Worm (Caenorhabditis elegans) whole organism, L1 larva: ENCODE results near the gene srx-34.

Source experiments
- C16A3.4 ChIP-seq: fragments of 150-350 bp; optimal IDR thresholded peaks from 2 replicates; lab custom pipeline; 2014; ENCODE audit warnings: missing biosample characterization, missing genetic modification characterization
- aha-1 ChIP-seq: fragments of 150-350 bp; optimal IDR thresholded peaks from 2 replicates; lab custom pipeline; 2014; ENCODE audit warnings: missing biosample characterization, missing genetic modification characterization
- ceh-8 ChIP-seq: fragments of 200-800 bp; sonication (Bioruptor generic); optimal IDR thresholded peaks from 2 replicates; lab custom pipeline; 2018; ENCODE audit warnings: mild to moderate bottlenecking, missing genetic modification characterization, moderate library complexity, missing compliant biosample characterization
- ceh-90 ChIP-seq: sonication (generic microtip); optimal IDR thresholded peaks from 2 replicates; lab custom pipeline; 2016; ENCODE audit warnings: missing genetic modification characterization, missing compliant biosample characterization
- dpl-1 ChIP-seq, 3 experiments: fragments of 150-350 bp in 2 of 3; sonication (generic microtip) in 1 of 3; optimal IDR thresholded peaks; 2 replicates each; lab custom pipeline; 2014 to 2017; ENCODE audit warnings: missing biosample characterization in 3 of 3, missing genetic modification characterization in 3 of 3, missing genetic modification reagents in 3 of 3
- dsc-1 ChIP-seq: sonication (generic microtip); optimal IDR thresholded peaks from 2 replicates; lab custom pipeline; 2016; ENCODE audit warnings: mild to moderate bottlenecking, missing genetic modification characterization, missing compliant biosample characterization
- efl-1 ChIP-seq, 4 experiments: fragments of 150-350 bp; optimal IDR thresholded peaks in 3 of 4; peaks in 1 of 4; 1 replicate in 1 of 4; 2 replicates in 3 of 4; lab custom pipeline; 2014; ENCODE audit warnings: missing biosample characterization in 2 of 4, missing genetic modification characterization in 2 of 4, missing genetic modification reagents in 2 of 4
- elt-2 ChIP-seq: sonication (generic microtip); optimal IDR thresholded peaks from 2 replicates; lab custom pipeline; 2016; ENCODE audit warnings: missing genetic modification characterization, mild to moderate bottlenecking, inconsistent platforms, missing compliant biosample characterization, missing genetic modification reagents
- fkh-10 ChIP-seq: sonication (generic microtip); optimal IDR thresholded peaks from 2 replicates; lab custom pipeline; 2017; ENCODE audit warnings: missing biosample characterization, missing genetic modification reagents, missing genetic modification characterization
- fkh-8 ChIP-seq: sonication (generic microtip); optimal IDR thresholded peaks from 2 replicates; lab custom pipeline; 2016; ENCODE audit warnings: mild to moderate bottlenecking, missing genetic modification characterization, missing compliant biosample characterization
- grh-1 ChIP-seq: fragments of 200-800 bp; sonication (Bioruptor generic); IDR thresholded peaks from 2 replicates; pipeline ENCODE4 v1.3.6; 2022; ENCODE audit warnings: missing genetic modification reagents, missing genetic modification characterization, missing compliant biosample characterization
- jun-1 ChIP-seq: fragments of 150-350 bp; optimal IDR thresholded peaks from 2 replicates; lab custom pipeline; 2014; ENCODE audit warnings: missing biosample characterization, missing genetic modification reagents, missing genetic modification characterization
- lin-13 ChIP-seq: fragments of 150-350 bp; optimal IDR thresholded peaks from 2 replicates; lab custom pipeline; 2014; ENCODE audit warnings: missing biosample characterization, missing genetic modification reagents, missing genetic modification characterization
- lin-15B ChIP-seq: fragments of 150-350 bp; sonication (generic microtip); optimal IDR thresholded peaks from 3 replicates; lab custom pipeline; 2014; ENCODE audit warnings: missing biosample characterization, missing genetic modification characterization
- lir-3 ChIP-seq: sonication (generic microtip); optimal IDR thresholded peaks from 2 replicates; lab custom pipeline; 2016; ENCODE audit warnings: mild to moderate bottlenecking, missing genetic modification characterization, moderate library complexity, missing compliant biosample characterization; ENCODE audit not compliant: poor library complexity
- mdl-1 ChIP-seq, 2 experiments: fragments of 150-350 bp; optimal IDR thresholded peaks; 2 replicates each; lab custom pipeline; 2014 to 2017; ENCODE audit warnings: missing biosample characterization in 2 of 2, missing genetic modification characterization in 2 of 2, inconsistent platforms in 1 of 2
- nhr-11 ChIP-seq: fragments of 150-350 bp; optimal IDR thresholded peaks from 2 replicates; lab custom pipeline; 2014; ENCODE audit warnings: missing biosample characterization, missing genetic modification characterization
- nhr-19 ChIP-seq: fragments of 200-800 bp; sonication (Bioruptor generic); conservative IDR thresholded peaks from 2 replicates; pipeline ENCODE4 v1.3.6; 2022; ENCODE audit warnings: missing genetic modification characterization, missing compliant biosample characterization
- nhr-20 ChIP-seq: sonication (generic microtip); optimal IDR thresholded peaks from 2 replicates; lab custom pipeline; 2016; ENCODE audit warnings: mild to moderate bottlenecking, missing genetic modification characterization, missing compliant biosample characterization
- nhr-237 ChIP-seq: fragments of 150-350 bp; optimal IDR thresholded peaks from 2 replicates; lab custom pipeline; 2014; ENCODE audit warnings: missing biosample characterization, missing genetic modification characterization
- nhr-71 ChIP-seq: sonication (generic microtip); optimal IDR thresholded peaks from 2 replicates; lab custom pipeline; 2016; ENCODE audit warnings: mild to moderate bottlenecking, missing genetic modification characterization, moderate library complexity, missing compliant biosample characterization
- nhr-76 ChIP-seq: sonication (generic microtip); optimal IDR thresholded peaks from 2 replicates; lab custom pipeline; 2017; ENCODE audit warnings: missing biosample characterization, missing genetic modification characterization
- nhr-77 ChIP-seq: fragments of 150-350 bp; optimal IDR thresholded peaks from 2 replicates; lab custom pipeline; 2014; ENCODE audit warnings: missing biosample characterization, missing genetic modification characterization
- pax-3 ChIP-seq: fragments of 200-800 bp; sonication (Bioruptor generic); optimal IDR thresholded peaks from 2 replicates; lab custom pipeline; 2018; ENCODE audit warnings: mild to moderate bottlenecking, missing genetic modification characterization, moderate library complexity, missing compliant biosample characterization
- skn-1 ChIP-seq: fragments of 150-350 bp; optimal IDR thresholded peaks from 2 replicates; lab custom pipeline; 2014; ENCODE audit warnings: missing biosample characterization, missing genetic modification characterization
- snpc-4 ChIP-seq: fragments of 150-350 bp; optimal IDR thresholded peaks from 2 replicates; lab custom pipeline; 2014; ENCODE audit warnings: missing biosample characterization, missing genetic modification characterization
- sptf-1 ChIP-seq: fragments of 150-350 bp; optimal IDR thresholded peaks from 2 replicates; lab custom pipeline; 2014; ENCODE audit warnings: missing biosample characterization, missing genetic modification characterization
- sup-37 ChIP-seq: fragments of 200-800 bp; sonication (Bioruptor generic); optimal IDR thresholded peaks from 2 replicates; lab custom pipeline; 2018; ENCODE audit warnings: mild to moderate bottlenecking, missing genetic modification characterization, missing compliant biosample characterization
- swsn-7 ChIP-seq: sonication (generic microtip); optimal IDR thresholded peaks from 2 replicates; lab custom pipeline; 2016; ENCODE audit warnings: missing genetic modification characterization, missing compliant biosample characterization
- unc-30 ChIP-seq: sonication (generic microtip); optimal IDR thresholded peaks from 2 replicates; lab custom pipeline; 2017; ENCODE audit warnings: missing biosample characterization, missing genetic modification characterization
- unc-86 ChIP-seq: sonication (generic microtip); optimal IDR thresholded peaks from 2 replicates; lab custom pipeline; 2016; ENCODE audit warnings: missing genetic modification characterization, missing compliant biosample characterization
- zag-1 ChIP-seq: fragments of 150-350 bp; optimal IDR thresholded peaks from 2 replicates; lab custom pipeline; 2014; ENCODE audit warnings: missing biosample characterization, missing genetic modification characterization

The srx-34 gene

ce11 chrV:7147370-7147769 lies 27.3 kb upstream of the srx-34 start, which contains the start of gene ugt-38:
TSS of gene ugt-38 (minus strand) at chrV:7147470.
- TF ChIP-seq lin-13 (no peak), nhr-76 (no peak), nhr-11 (tag; lab: Kevin White, UChicago) (no peak), nhr-19 (GFP tag; lab: Robert Waterston, UW) (no peak), zag-1 (tag; lab: Kevin White, UChicago) (no peak), fkh-8 (tag; lab: Kevin White, UChicago) (no peak), sptf-1 (no peak), lir-3 (no peak), nhr-237 (tag; lab: Kevin White, UChicago) (no peak), pax-3 (no peak), aha-1 (tag; lab: Kevin White, UChicago) (no peak), lin-15B (tag; lab: Kevin White, UChicago) (no peak), skn-1 (tag; lab: Kevin White, UChicago) (no peak), ceh-90 (tag; lab: Kevin White, UChicago) (no peak), jun-1 (no peak), dsc-1 (tag; lab: Kevin White, UChicago) (no peak)
- TF ChIP-seq, all 84 proteins: peak for 0

- TF ChIP-seq elt-2 (peak; percentile 14), efl-1 (optimal IDR thresholded peaks at IDR 0.05; lab: Kevin White, UChicago) (no peak), efl-1 (GFP tag; optimal IDR thresholded peaks at IDR 0.05 in 1 of 2; lab: Kevin White, UChicago) (peak in 1 of 2 experiments; percentile 22), mdl-1 (tag; optimal IDR thresholded peaks at IDR 0.05; lab: Kevin White, UChicago) (no peak), fkh-10 (GFP tag; lab: Kevin White, UChicago) (no peak)
These were observed 25.3 kb upstream of the srx-34 start, which contains the start of gene ugt-37 for ce11 chrV:7145250-7145850. TSS of gene ugt-37 (minus strand) at chrV:7145318.

DNA sequence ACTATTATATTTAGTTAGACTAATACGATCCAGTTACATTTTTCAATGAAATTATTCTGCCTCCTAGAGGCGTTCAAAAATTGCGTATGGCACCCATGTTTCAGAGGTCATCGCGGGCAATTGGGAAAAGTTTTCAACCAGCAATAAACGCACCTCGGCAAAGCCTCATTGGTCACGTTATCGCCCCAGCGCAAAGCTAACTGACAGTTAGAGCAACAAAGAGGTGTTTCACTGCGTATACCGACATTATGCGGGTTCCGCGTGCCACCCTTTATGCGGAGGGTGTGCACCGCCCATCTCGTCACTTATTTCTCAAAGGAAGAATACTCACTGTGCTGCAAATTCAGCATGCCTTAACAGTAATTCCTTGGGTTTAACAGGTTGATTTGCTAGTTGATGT lies 22.6 kb upstream of the srx-34 start:
- TF ChIP-seq grh-1 (GFP tag; lab: Robert Waterston, UW), result 0 out of 2 replicates have a peak, but pooled peaks have one; percentile 8
- TF ChIP-seq snpc-4, result peak; percentile 83
- TF ChIP-seq elt-2, result peak; percentile 24
- no peak for TF ChIP-seq nhr-77 (tag; lab: Kevin White, UChicago)
- TF ChIP-seq, all 84 proteins: peak for 3

- no peak for TF ChIP-seq unc-30 (tag; lab: Kevin White, UChicago)
- no peak for TF ChIP-seq unc-86 (tag; lab: Kevin White, UChicago)
- no peak for TF ChIP-seq nhr-76
- TF ChIP-seq swsn-7, result no peak
- no peak for TF ChIP-seq sup-37 (GFP tag; lab: Kevin White, UChicago)
- no peak for TF ChIP-seq C16A3.4 (tag; lab: Kevin White, UChicago)
These were observed 21.8 kb upstream of the srx-34 start, which contains the start of gene ugt-40 for ce11 chrV:7141864-7142263. TSS of gene ugt-40 (minus strand) at chrV:7141964.

ce11 chrV:7140368-7140767 lies 20.3 kb upstream of the srx-34 start:
- TF ChIP-seq fkh-8 (tag; lab: Kevin White, UChicago), result peak; percentile 29
- TF ChIP-seq nhr-19 (GFP tag; lab: Robert Waterston, UW), result peak; percentile 33
- peak; percentile 14 for TF ChIP-seq nhr-71 (tag; lab: Kevin White, UChicago)
- TF ChIP-seq ceh-8, result no peak
- no peak for TF ChIP-seq efl-1 (optimal IDR thresholded peaks at IDR 0.05; lab: Kevin White, UChicago)
- peak in 1 of 2 experiments; percentile 20 for TF ChIP-seq efl-1 (GFP tag; optimal IDR thresholded peaks at IDR 0.05 in 1 of 2; lab: Kevin White, UChicago)
- peak; percentile 14 for TF ChIP-seq nhr-20 (tag; lab: Kevin White, UChicago)
- TF ChIP-seq, all 84 proteins: peak for 5

ce11 chrV:7138320-7138719 lies 18.3 kb upstream of the srx-34 start, which contains the start of gene str-112:
TSS of gene str-112 (minus strand) at chrV:7138420.
- no peak for TF ChIP-seq jun-1
- no peak for TF ChIP-seq dpl-1 (GFP tag; optimal IDR thresholded peaks at IDR 0.05; lab: Kevin White, UChicago)
